Fruit fly (Drosophila melanogaster) whole organism, embryonic: Measurements from ENCODE around the gene cno.
A peak's percentile ranks its signal among the peaks of the same experiment; 100 is the strongest.

ENCODE experiments used
- CG12236 ChIP-seq: fragments of 200-800 bp; sonication (Bioruptor generic); optimal IDR thresholded peaks from 2 replicates; lab custom pipeline; 2016; ENCODE audit warnings: missing biosample characterization, missing genetic modification characterization
- CG14860 ChIP-seq: fragments of 200-800 bp; sonication (Bioruptor generic); IDR thresholded peaks from 3 replicates; pipeline ENCODE4 v1.3.6; 2022; ENCODE audit warnings: missing biosample characterization, missing genetic modification characterization; ENCODE audit not compliant: partially characterized antibody
- CG15696 ChIP-seq: fragments of 200-800 bp; sonication (Bioruptor generic); optimal IDR thresholded peaks from 2 replicates; lab custom pipeline; 2019; ENCODE audit warnings: missing biosample characterization, mild to moderate bottlenecking, missing genetic modification characterization, moderate library complexity
- CG1647 ChIP-seq: fragments of 200-800 bp; sonication (Bioruptor generic); optimal IDR thresholded peaks from 3 replicates; lab custom pipeline; 2016; ENCODE audit warnings: missing biosample characterization, missing genetic modification characterization
- CG17829 ChIP-seq: fragments of 200-800 bp; optimal IDR thresholded peaks from 2 replicates; lab custom pipeline; 2019; ENCODE audit warnings: missing biosample characterization, mild to moderate bottlenecking, missing genetic modification characterization, moderate library complexity
- CG18764 ChIP-seq: fragments of 200-800 bp; sonication (Bioruptor generic); optimal IDR thresholded peaks from 3 replicates; lab custom pipeline; 2016; ENCODE audit warnings: missing biosample characterization, missing genetic modification characterization
- CG2120 ChIP-seq: fragments of 200-800 bp; sonication (Bioruptor generic); optimal IDR thresholded peaks from 3 replicates; lab custom pipeline; 2016; ENCODE audit warnings: missing biosample characterization, missing genetic modification characterization
- CG2202 ChIP-seq: fragments of 200-800 bp; sonication (Bioruptor generic); optimal IDR thresholded peaks from 2 replicates; lab custom pipeline; 2018; ENCODE audit warnings: missing biosample characterization, mild to moderate bottlenecking, missing genetic modification characterization
- CG30403 ChIP-seq: fragments of 200-800 bp; sonication (Bioruptor generic); optimal IDR thresholded peaks from 3 replicates; lab custom pipeline; 2016; ENCODE audit warnings: missing biosample characterization, missing genetic modification characterization
- CG30431 ChIP-seq: fragments of 200-800 bp; sonication (Bioruptor generic); optimal IDR thresholded peaks from 2 replicates; lab custom pipeline; 2017; ENCODE audit warnings: missing biosample characterization, missing genetic modification characterization
- CG3407 ChIP-seq: fragments of 200-800 bp; sonication (Bioruptor generic); optimal IDR thresholded peaks from 2 replicates; lab custom pipeline; 2018; ENCODE audit warnings: missing biosample characterization, mild to moderate bottlenecking, missing genetic modification characterization
- CG3847 ChIP-seq: fragments of 200-800 bp; sonication (Bioruptor generic); IDR thresholded peaks from 2 replicates; pipeline ENCODE4 v1.3.6; 2022; ENCODE audit warnings: missing biosample characterization, missing genetic modification characterization
- CG6175 ChIP-seq: fragments of 200-800 bp; sonication (Bioruptor generic); IDR thresholded peaks from 3 replicates; pipeline ENCODE4 v1.3.6; 2022; ENCODE audit warnings: missing biosample characterization, missing genetic modification characterization
- CG6254 ChIP-seq: fragments of 200-800 bp; sonication (Bioruptor generic); optimal IDR thresholded peaks from 3 replicates; lab custom pipeline; 2017; ENCODE audit warnings: mild to moderate bottlenecking, missing biosample characterization, missing genetic modification reagents, missing genetic modification characterization
- CG6765 ChIP-seq: fragments of 200-800 bp; sonication (Bioruptor generic); optimal IDR thresholded peaks from 3 replicates; lab custom pipeline; 2017; ENCODE audit warnings: missing biosample characterization, mild to moderate bottlenecking, missing genetic modification characterization
- CG6791 ChIP-seq: fragments of 200-800 bp; sonication (Bioruptor generic); IDR thresholded peaks from 3 replicates; pipeline ENCODE4 v1.3.6; 2022; ENCODE audit warnings: missing biosample characterization, missing genetic modification characterization; ENCODE audit not compliant: partially characterized antibody
- CG9609 ChIP-seq: fragments of 200-800 bp; sonication (Bioruptor generic); optimal IDR thresholded peaks from 3 replicates; lab custom pipeline; 2016; ENCODE audit warnings: missing biosample characterization, missing genetic modification characterization
- CG9817 ChIP-seq: fragments of 200-800 bp; sonication (Bioruptor generic); optimal IDR thresholded peaks from 2 replicates; lab custom pipeline; 2018; ENCODE audit warnings: missing biosample characterization, mild to moderate bottlenecking, missing genetic modification characterization, moderate library complexity
- CG9876 ChIP-seq: fragments of 200-800 bp; sonication (Bioruptor generic); optimal IDR thresholded peaks from 2 replicates; lab custom pipeline; 2016; ENCODE audit warnings: missing biosample characterization, missing genetic modification characterization
- CkIIα-i1 ChIP-seq: fragments of 200-800 bp; sonication (Bioruptor generic); IDR thresholded peaks from 2 replicates; pipeline ENCODE4 v1.3.6; 2022; ENCODE audit warnings: missing biosample characterization, missing genetic modification characterization
- D ChIP-seq, 2 experiments: fragments of 200-800 bp in 1 of 2; fragments of >200 bp in 1 of 2; sonication (Bioruptor generic) in 1 of 2; optimal IDR thresholded peaks; 2 replicates in 1 of 2; 3 replicates in 1 of 2; lab custom pipeline; 2017; ENCODE audit warnings: mild to moderate bottlenecking in 1 of 2, missing biosample characterization in 1 of 2, missing genetic modification characterization in 1 of 2, missing genetic modification reagents in 1 of 2
- Dbx ChIP-seq: fragments of 200-800 bp; sonication (Bioruptor generic); IDR thresholded peaks from 3 replicates; pipeline ENCODE4 v1.3.6; 2022; ENCODE audit warnings: missing biosample characterization, missing genetic modification characterization
- Doc3 ChIP-seq: fragments of 200-800 bp; sonication (Bioruptor generic); IDR thresholded peaks from 3 replicates; pipeline ENCODE4 v1.3.6; 2022; ENCODE audit warnings: missing biosample characterization, missing genetic modification characterization; ENCODE audit not compliant: partially characterized antibody
- Fer3 ChIP-seq: fragments of 200-800 bp; sonication (Bioruptor generic); optimal IDR thresholded peaks from 2 replicates; lab custom pipeline; 2018; ENCODE audit warnings: missing biosample characterization, mild to moderate bottlenecking, missing genetic modification characterization, moderate library complexity
- HLH3B ChIP-seq: fragments of 200-800 bp; sonication (Bioruptor generic); IDR thresholded peaks from 2 replicates; pipeline ENCODE4 v1.3.6; 2022; ENCODE audit warnings: missing biosample characterization, missing genetic modification characterization
- Hr3 ChIP-seq: fragments of 200-800 bp; sonication (Bioruptor generic); optimal IDR thresholded peaks from 3 replicates; lab custom pipeline; 2016; ENCODE audit warnings: missing biosample characterization, missing genetic modification characterization
- Med ChIP-seq: fragments of 200-800 bp; sonication (Bioruptor generic); peaks from one replicate; lab custom pipeline; 2016; ENCODE audit warnings: missing biosample characterization, missing genetic modification characterization, mild to moderate bottlenecking, inconsistent platforms, moderate library complexity
- Meics ChIP-seq: fragments of 200-800 bp; sonication (Bioruptor generic); optimal IDR thresholded peaks from 2 replicates; lab custom pipeline; 2017; ENCODE audit warnings: missing biosample characterization, mild to moderate bottlenecking, missing genetic modification characterization
- Mrtf ChIP-seq: fragments of 200-800 bp; sonication (Bioruptor generic); IDR thresholded peaks from 3 replicates; pipeline ENCODE4 v1.3.6; 2022; ENCODE audit warnings: missing biosample characterization, missing genetic modification characterization
- NfI ChIP-seq: fragments of 200-800 bp; sonication (Bioruptor generic); optimal IDR thresholded peaks from 3 replicates; lab custom pipeline; 2018; ENCODE audit warnings: missing biosample characterization, mild to moderate bottlenecking, missing genetic modification characterization, moderate library complexity
- Rx ChIP-seq: fragments of 200-800 bp; sonication (Bioruptor generic); IDR thresholded peaks from 2 replicates; pipeline ENCODE4 v1.3.6; 2022; ENCODE audit warnings: missing biosample characterization, missing genetic modification characterization
- Xrp1 ChIP-seq: fragments of 200-800 bp; sonication (Bioruptor generic); IDR thresholded peaks from 2 replicates; pipeline ENCODE4 v1.3.6; 2022; ENCODE audit warnings: missing biosample characterization, missing genetic modification characterization
- ab ChIP-seq: fragments of 200-800 bp; sonication (Bioruptor generic); optimal IDR thresholded peaks from 2 replicates; lab custom pipeline; 2016; ENCODE audit warnings: missing biosample characterization, missing genetic modification characterization
- ash1 ChIP-seq: fragments of 200-800 bp; sonication (Bioruptor generic); optimal IDR thresholded peaks from 2 replicates; lab custom pipeline; 2018; ENCODE audit warnings: missing biosample characterization, mild to moderate bottlenecking, missing genetic modification characterization
- bbx ChIP-seq: fragments of 200-800 bp; sonication (Bioruptor generic); IDR thresholded peaks from 2 replicates; pipeline ENCODE4 v1.3.6; 2022; ENCODE audit warnings: missing biosample characterization, missing genetic modification characterization; ENCODE audit not compliant: partially characterized antibody
- btn ChIP-seq: fragments of 200-800 bp; sonication (Bioruptor generic); optimal IDR thresholded peaks from 2 replicates; lab custom pipeline; 2016; ENCODE audit warnings: missing biosample characterization, missing genetic modification characterization
- chinmo ChIP-seq: fragments of 200-800 bp; sonication (Bioruptor generic); IDR thresholded peaks from 4 replicates; pipeline ENCODE4 v1.3.6; 2022; ENCODE audit warnings: missing biosample characterization, missing genetic modification characterization; ENCODE audit not compliant: partially characterized antibody
- crol ChIP-seq: fragments of 200-800 bp; sonication (Bioruptor generic); IDR thresholded peaks from 2 replicates; pipeline ENCODE4 v1.3.6; 2022; ENCODE audit warnings: missing biosample characterization, missing genetic modification characterization
- fd102C ChIP-seq: fragments of 200-800 bp; sonication (Bioruptor generic); optimal IDR thresholded peaks from 2 replicates; lab custom pipeline; 2018; ENCODE audit warnings: missing biosample characterization, mild to moderate bottlenecking, missing genetic modification characterization, moderate library complexity
- fd96Cb ChIP-seq: fragments of 200-800 bp; sonication (Bioruptor generic); optimal IDR thresholded peaks from 2 replicates; lab custom pipeline; 2018; ENCODE audit warnings: missing biosample characterization, mild to moderate bottlenecking, missing genetic modification characterization, moderate library complexity
- hbn ChIP-seq: fragments of 200-800 bp; sonication (Bioruptor generic); IDR thresholded peaks from 2 replicates; pipeline ENCODE4 v1.3.6; 2022; ENCODE audit warnings: missing biosample characterization, missing genetic modification characterization; ENCODE audit not compliant: partially characterized antibody
- hth ChIP-seq: fragments of >200 bp; optimal IDR thresholded peaks from 2 replicates; lab custom pipeline; 2017; ENCODE audit warnings: inconsistent platforms
- phol ChIP-seq: fragments of 200-800 bp; sonication (Bioruptor generic); optimal IDR thresholded peaks from 3 replicates; lab custom pipeline; 2018; ENCODE audit warnings: missing biosample characterization, mild to moderate bottlenecking, missing genetic modification characterization, moderate library complexity
- pros ChIP-seq: fragments of 200-800 bp; sonication (Bioruptor generic); optimal IDR thresholded peaks from 3 replicates; lab custom pipeline; 2019; ENCODE audit warnings: missing biosample characterization, mild to moderate bottlenecking, missing genetic modification characterization, moderate library complexity
- rib ChIP-seq: fragments of 200-800 bp; sonication (Bioruptor generic); IDR thresholded peaks from 2 replicates; pipeline ENCODE4 v1.3.6; 2022; ENCODE audit warnings: missing biosample characterization, missing genetic modification characterization
- schlank ChIP-seq: fragments of 200-800 bp; sonication (Bioruptor generic); optimal IDR thresholded peaks from 2 replicates; lab custom pipeline; 2018; ENCODE audit warnings: missing biosample characterization, mild to moderate bottlenecking, missing genetic modification characterization
- sna ChIP-seq: fragments of 200-800 bp; sonication (Bioruptor generic); IDR thresholded peaks from 2 replicates; pipeline ENCODE4 v1.3.6; 2022; ENCODE audit warnings: missing biosample characterization, missing genetic modification characterization; ENCODE audit not compliant: partially characterized antibody

cno gene

dm6 chr3R:5215334-5216307, 1.6 kb downstream of the cno start (continued):
- no peak for TF ChIP-seq D (optimal IDR thresholded peaks at IDR 0.05; lab: Kevin White, UChicago)
- TF ChIP-seq D (GFP tag; optimal IDR thresholded peaks at IDR 0.05; lab: Kevin White, UChicago): peak; percentile 100
- peak; percentile 90; the same call in 3 of the 4 replicates for TF ChIP-seq chinmo (GFP tag; lab: Robert Waterston, UW)
- peak; percentile 88 for TF ChIP-seq crol (GFP tag; lab: Robert Waterston, UW)
- TF ChIP-seq NfI (GFP tag; lab: Kevin White, UChicago): peak; percentile 74
- peak; percentile 98 for TF ChIP-seq CG30431 (GFP tag; lab: Kevin White, UChicago)
- peak; percentile 94 for TF ChIP-seq Hr3 (GFP tag; lab: Kevin White, UChicago)
- TF ChIP-seq ab (GFP tag; lab: Kevin White, UChicago): peak; percentile 13
- TF ChIP-seq ash1: peak; percentile 96
- peak; percentile 56 for TF ChIP-seq phol (tag; lab: Kevin White, UChicago)
- TF ChIP-seq CG6765: peak; percentile 56
- TF ChIP-seq hbn (GFP tag; lab: Robert Waterston, UW): no peak
- peak; percentile 77 for TF ChIP-seq CG30403 (GFP tag; lab: Kevin White, UChicago)
- TF ChIP-seq btn (GFP tag; lab: Kevin White, UChicago): peak; percentile 99
- TF ChIP-seq CkIIα-i1: no peak
- peak; percentile 99 for TF ChIP-seq CG3407
- no peak for TF ChIP-seq hth (lab: Kevin White, UChicago)
- 0 out of 2 replicates have a peak, but pooled peaks have one; percentile 21 for TF ChIP-seq sna (GFP tag; lab: Robert Waterston, UW)
- peak; percentile 13; the same call in 1 of the 3 replicates for TF ChIP-seq Dbx (GFP tag; lab: Robert Waterston, UW)
- peak; percentile 67; the same call in 2 of the 3 replicates for TF ChIP-seq CG6175
- peak; percentile 48 for TF ChIP-seq CG3847 (GFP tag; lab: Robert Waterston, UW)
- peak; percentile 69 for TF ChIP-seq pros
- peak; percentile 97 for TF ChIP-seq CG6254
- peak; percentile 98 for TF ChIP-seq CG9876 (GFP tag; lab: Kevin White, UChicago)
- peak; percentile 97 for TF ChIP-seq CG9609 (GFP tag; lab: Kevin White, UChicago)
- TF ChIP-seq CG17829: peak; percentile 92
- peak; percentile 97 for TF ChIP-seq HLH3B
- TF ChIP-seq fd102C (GFP tag; lab: Kevin White, UChicago): peak; percentile 100
- TF ChIP-seq CG2120 (GFP tag; lab: Kevin White, UChicago): peak; percentile 64
- no peak for TF ChIP-seq Doc3 (GFP tag; lab: Robert Waterston, UW)
- peak; percentile 70 for TF ChIP-seq Meics (GFP tag; lab: Kevin White, UChicago)
- peak; percentile 99 for TF ChIP-seq Med (GFP tag; lab: Kevin White, UChicago)
- peak; percentile 93 for TF ChIP-seq Rx (GFP tag; lab: Robert Waterston, UW)
- TF ChIP-seq fd96Cb (tag; lab: Kevin White, UChicago): peak; percentile 91
- peak; percentile 67 for TF ChIP-seq CG9817 (tag; lab: Kevin White, UChicago)
- no peak for TF ChIP-seq CG14860 (GFP tag; lab: Robert Waterston, UW)
- TF ChIP-seq Fer3 (tag; lab: Kevin White, UChicago): peak; percentile 84
- TF ChIP-seq CG2202: peak; percentile 100
- TF ChIP-seq CG15696 (tag; lab: Kevin White, UChicago): peak; percentile 100
- TF ChIP-seq rib (GFP tag; lab: Robert Waterston, UW): peak; percentile 84
- no peak for TF ChIP-seq CG6791
- TF ChIP-seq schlank (tag; lab: Kevin White, UChicago): peak; percentile 75
- peak; percentile 99 for TF ChIP-seq CG12236 (GFP tag; lab: Kevin White, UChicago)
- TF ChIP-seq CG1647 (GFP tag; lab: Kevin White, UChicago): peak; percentile 98
- peak; percentile 86 for TF ChIP-seq Mrtf (GFP tag; lab: Robert Waterston, UW)
- peak; percentile 99 for TF ChIP-seq CG18764 (GFP tag; lab: Kevin White, UChicago)
- TF ChIP-seq bbx (GFP tag; lab: Robert Waterston, UW): no peak
- TF ChIP-seq Xrp1 (GFP tag; lab: Robert Waterston, UW): peak; percentile 99
